Fruit fly (Drosophila melanogaster) whole organism, wandering third instar larva: Measurements from ENCODE around the gene Jhbp13.
"Not testable (repeated sequence)": the region's sequence is repeated elsewhere in the genome, so short reads cannot be mapped to it uniquely, and the experiment has no call there.

Experiments
- Hnf4 ChIP-seq: fragments of 200-800 bp; sonication (Bioruptor generic); optimal IDR thresholded peaks from 2 replicates; lab custom pipeline; 2016; ENCODE audit warnings: missing biosample characterization, mild to moderate bottlenecking, missing genetic modification characterization
- Hr83 ChIP-seq: fragments of 200-300 bp; sonication (Bioruptor generic); optimal IDR thresholded peaks from 2 replicates; lab custom pipeline; 2016; ENCODE audit warnings: missing biosample characterization, mild to moderate bottlenecking, missing genetic modification characterization, moderate library complexity; ENCODE audit not compliant: poor library complexity, severe bottlenecking
- Jra ChIP-seq: sonication (Bioruptor generic); optimal IDR thresholded peaks from 2 replicates; lab custom pipeline; 2016; ENCODE audit warnings: missing biosample characterization, missing genetic modification characterization
- br ChIP-seq: fragments of 200-800 bp; sonication (Bioruptor generic); optimal IDR thresholded peaks from 2 replicates; lab custom pipeline; 2016; ENCODE audit warnings: missing biosample characterization, missing genetic modification characterization
- brk ChIP-seq: fragments of 200-800 bp; sonication (Bioruptor generic); optimal IDR thresholded peaks from 2 replicates; lab custom pipeline; 2016; ENCODE audit warnings: missing biosample characterization, mild to moderate bottlenecking, missing genetic modification characterization
- psq ChIP-seq: fragments of 200-800 bp; sonication (Bioruptor generic); optimal IDR thresholded peaks from 3 replicates; lab custom pipeline; 2017; ENCODE audit warnings: missing biosample characterization, mild to moderate bottlenecking, missing genetic modification characterization, moderate library complexity
- rgr ChIP-seq: fragments of 200-800 bp; sonication (Bioruptor generic); optimal IDR thresholded peaks from 3 replicates; lab custom pipeline; 2016; ENCODE audit warnings: missing biosample characterization, mild to moderate bottlenecking, missing genetic modification characterization

dm6 chr2L:13215640-13216129 lies 24.1 kb upstream of the Jhbp13 start:
- TF ChIP-seq Hnf4: peak; percentile 82
- TF ChIP-seq brk; rgr (GFP tag; lab: Kevin White, UChicago); Jra (GFP tag; lab: Kevin White, UChicago): not testable (repeated sequence)
- TF ChIP-seq psq (GFP tag; lab: Kevin White, UChicago): peak; percentile 9
- peak; percentile 2 for TF ChIP-seq Hr83 (GFP tag; lab: Kevin White, UChicago)
- peak; percentile 64 for TF ChIP-seq br (GFP tag; lab: Kevin White, UChicago)
